Fruit fly (Drosophila melanogaster): ENCODE results near the gene Tsp26A.

The Tsp26A gene

DNA sequence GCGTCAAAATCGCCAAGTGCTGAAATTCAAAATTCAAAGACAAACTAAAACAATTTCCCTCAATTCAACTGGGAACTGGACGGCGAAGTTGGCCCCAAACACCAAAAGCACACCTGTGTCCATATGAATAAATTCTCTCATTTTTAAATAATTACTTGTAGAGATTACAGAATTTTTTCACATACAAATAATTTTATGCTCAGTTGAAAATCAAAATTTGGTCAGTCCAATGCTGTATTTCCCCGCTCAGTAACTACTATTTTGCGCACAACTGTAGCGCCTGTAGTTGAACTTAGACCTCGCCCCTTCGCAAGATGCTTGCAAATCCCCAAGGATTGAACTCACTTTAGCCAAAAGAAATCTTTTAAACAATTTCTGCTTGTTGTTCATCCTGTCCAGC is 28.7 kb downstream of the Tsp26A start (continued):
- TF ChIP-seq CG17802 (tag; optimal IDR thresholded peaks at IDR 0.05) (no peak), CG43689 (GFP tag; IDR thresholded peaks at IDR 0.05) (no peak), Mrtf (GFP tag; IDR thresholded peaks at IDR 0.05) (no peak), otp (GFP tag; IDR thresholded peaks at IDR 0.05) (0 out of 3 replicates have a peak, but pooled peaks have one; percentile 7), abd-A (tag; optimal IDR thresholded peaks at IDR 0.05) (no peak), toy (GFP tag; IDR thresholded peaks at IDR 0.05) (no peak), Nf-YC (tag; optimal IDR thresholded peaks at IDR 0.05) (no peak), crp (GFP tag; optimal IDR thresholded peaks at IDR 0.05) (no peak), ftz-f1 (GFP tag; optimal IDR thresholded peaks at IDR 0.05) (no peak), CG13296 (GFP tag; optimal IDR thresholded peaks at IDR 0.05) (no peak), Taf1 (GFP tag; IDR thresholded peaks at IDR 0.05) (no peak), Hmx (GFP tag; optimal IDR thresholded peaks at IDR 0.05) (no peak), caup (GFP tag; optimal IDR thresholded peaks at IDR 0.05; ENCODE audit: severe bottlenecking) (no peak), unc-4 (GFP tag; IDR thresholded peaks at IDR 0.05; ENCODE audit: partially characterized antibody) (no peak), nerfin-2 (GFP tag; IDR thresholded peaks at IDR 0.05; ENCODE audit: partially characterized antibody) (no peak), ase (GFP tag; IDR thresholded peaks at IDR 0.05) (no peak), scrt (GFP tag; optimal IDR thresholded peaks at IDR 0.05) (no peak), CG31365 (tag; optimal IDR thresholded peaks at IDR 0.05) (no peak), CkIIα-i1 (GFP tag; IDR thresholded peaks at IDR 0.05) (no peak), CG10366 (GFP tag; IDR thresholded peaks at IDR 0.05) (peak; percentile 32; the same call in 1 of the 2 replicates), Dip3 (GFP tag; optimal IDR thresholded peaks at IDR 0.05) (no peak), CG12391 (tag; optimal IDR thresholded peaks at IDR 0.05) (peak; percentile 23), ems (GFP tag; optimal IDR thresholded peaks at IDR 0.05) (no peak), Fer2 (tag; optimal IDR thresholded peaks at IDR 0.05) (no peak), Trl (optimal IDR thresholded peaks at IDR 0.05) (no peak), Trl (GFP tag; optimal IDR thresholded peaks at IDR 0.05) (no peak), CG12155 (GFP tag; optimal IDR thresholded peaks at IDR 0.05) (no peak), CG32772 (GFP tag; IDR thresholded peaks at IDR 0.05) (no peak), CG11093 (GFP tag; IDR thresholded peaks at IDR 0.05) (no peak), CG4404 (GFP tag; IDR thresholded peaks at IDR 0.05) (0 out of 2 replicates have a peak, but pooled peaks have one; percentile 10), pita (GFP tag; optimal IDR thresholded peaks at IDR 0.05) (no peak), kah (GFP tag; optimal IDR thresholded peaks at IDR 0.05) (no peak), lab (GFP tag; optimal IDR thresholded peaks at IDR 0.05) (peak; percentile 17), row (GFP tag; IDR thresholded peaks at IDR 0.05) (peak; percentile 61), tin (GFP tag; optimal IDR thresholded peaks at IDR 0.05) (no peak), tap (tag; optimal IDR thresholded peaks at IDR 0.05) (no peak), croc (GFP tag; conservative IDR thresholded peaks at IDR 0.05) (no peak), chinmo (GFP tag; IDR thresholded peaks at IDR 0.05; ENCODE audit: partially characterized antibody) (no peak), odd (GFP tag; optimal IDR thresholded peaks at IDR 0.05) (no peak), Awh (GFP tag; IDR thresholded peaks at IDR 0.05) (no peak), fd64A (GFP tag; optimal IDR thresholded peaks at IDR 0.05) (no peak), CG11560 (tag; IDR thresholded peaks at IDR 0.05) (no peak), CG31441 (GFP tag; IDR thresholded peaks at IDR 0.05) (no peak), CG2202 (tag; optimal IDR thresholded peaks at IDR 0.05) (no peak), NfI (GFP tag; optimal IDR thresholded peaks at IDR 0.05) (no peak), CG12769 (tag; optimal IDR thresholded peaks at IDR 0.05) (no peak), CG7786 (GFP tag; optimal IDR thresholded peaks at IDR 0.05) (no peak), D19A (tag; optimal IDR thresholded peaks at IDR 0.05) (no peak), CG11247 (GFP tag; IDR thresholded peaks at IDR 0.05) (no peak), bowl (GFP tag; IDR thresholded peaks at IDR 0.05) (no peak), tna (GFP tag; IDR thresholded peaks at IDR 0.05; ENCODE audit: partially characterized antibody) (no peak), CG9437 (GFP tag; optimal IDR thresholded peaks at IDR 0.05) (no peak)
